Worm (Caenorhabditis elegans) whole organism, L4 larva: ENCODE results near the gene unc-24.

ENCODE experiments used
- F49E8.2 ChIP-seq: sonication (generic microtip); optimal IDR thresholded peaks from 2 replicates; lab custom pipeline; 2016; ENCODE audit warnings: missing compliant biosample characterization, mild to moderate bottlenecking, missing genetic modification characterization, borderline replicate concordance
- Y105C5A.15 ChIP-seq: fragments of 200-800 bp; sonication (Bioruptor generic); IDR thresholded peaks from 2 replicates; pipeline ENCODE4 v1.3.6; 2022; ENCODE audit warnings: missing genetic modification characterization, missing compliant biosample characterization
- Y48G9A.11 ChIP-seq: fragments of 200-800 bp; sonication (Bioruptor generic); IDR thresholded peaks from 2 replicates; pipeline ENCODE4 v1.3.6; 2022; ENCODE audit warnings: missing genetic modification reagents, missing genetic modification characterization, missing compliant biosample characterization
- Y75B8A.6 ChIP-seq: fragments of 200-800 bp; sonication (Bioruptor generic); IDR thresholded peaks from 2 replicates; pipeline ENCODE4 v1.3.6; 2022; ENCODE audit warnings: missing genetic modification reagents, missing genetic modification characterization, missing compliant biosample characterization
- ZK546.5 ChIP-seq, 2 experiments: sonication (generic microtip); optimal IDR thresholded peaks; 2 replicates each; lab custom pipeline; 2017; ENCODE audit warnings: missing biosample characterization in 2 of 2, missing genetic modification characterization in 2 of 2
- aha-1 ChIP-seq: fragments of 150-350 bp; peaks from one replicate; lab custom pipeline; 2014; ENCODE audit warnings: missing biosample characterization, missing genetic modification characterization
- arid-1 ChIP-seq: fragments of 200-800 bp; sonication (Bioruptor generic); conservative IDR thresholded peaks from 2 replicates; pipeline ENCODE4 v1.3.6; 2022; ENCODE audit warnings: missing genetic modification reagents, missing genetic modification characterization, missing compliant biosample characterization
- ceh-28 ChIP-seq: fragments of 150-350 bp; optimal IDR thresholded peaks from 2 replicates; lab custom pipeline; 2014; ENCODE audit warnings: missing biosample characterization, missing genetic modification reagents, missing genetic modification characterization
- ceh-32 ChIP-seq: sonication (generic microtip); optimal IDR thresholded peaks from 2 replicates; lab custom pipeline; 2016; ENCODE audit warnings: mild to moderate bottlenecking, missing genetic modification characterization, missing compliant biosample characterization; ENCODE audit not compliant: poor library complexity
- ceh-82 ChIP-seq: sonication (generic microtip); optimal IDR thresholded peaks from 2 replicates; lab custom pipeline; 2017; ENCODE audit warnings: missing biosample characterization, missing genetic modification characterization
- ces-1 ChIP-seq: fragments of 150-350 bp; sonication (generic microtip); optimal IDR thresholded peaks from 4 replicates; lab custom pipeline; 2014; ENCODE audit warnings: missing biosample characterization, missing genetic modification reagents, missing genetic modification characterization
- ctbp-1 ChIP-seq: fragments of 200-800 bp; sonication (Bioruptor generic); IDR thresholded peaks from 2 replicates; pipeline ENCODE4 v1.3.6; 2022; ENCODE audit warnings: missing genetic modification reagents, missing genetic modification characterization, missing compliant biosample characterization
- daf-16 ChIP-seq, 3 experiments: sonication (generic microtip); optimal IDR thresholded peaks; 2 replicates each; lab custom pipeline; 2016 to 2017; ENCODE audit warnings: missing genetic modification characterization in 3 of 3, missing genetic modification reagents in 3 of 3, mild to moderate bottlenecking in 2 of 3, missing compliant biosample characterization in 2 of 3, missing biosample characterization in 1 of 3, moderate library complexity in 1 of 3
- daf-19 ChIP-seq: fragments of 200-800 bp; sonication (Bioruptor generic); conservative IDR thresholded peaks from 2 replicates; pipeline ENCODE4 v1.3.6; 2022; ENCODE audit warnings: missing genetic modification characterization, missing compliant biosample characterization
- dmd-8 ChIP-seq: fragments of 200-800 bp; sonication (Bioruptor generic); IDR thresholded peaks from 2 replicates; pipeline ENCODE4 v1.3.6; 2022; ENCODE audit warnings: missing genetic modification characterization, missing compliant biosample characterization
- dve-1 ChIP-seq: sonication (generic microtip); optimal IDR thresholded peaks from 2 replicates; lab custom pipeline; 2017; ENCODE audit warnings: antibody characterized with exemption, mild to moderate bottlenecking, missing genetic modification characterization, missing compliant biosample characterization; ENCODE audit not compliant: insufficient read depth
- egl-27 ChIP-seq: sonication (generic microtip); optimal IDR thresholded peaks from 3 replicates; lab custom pipeline; 2017; ENCODE audit warnings: missing biosample characterization, missing genetic modification reagents, missing genetic modification characterization
- fkh-10 ChIP-seq: fragments of 150-350 bp; optimal IDR thresholded peaks from 2 replicates; lab custom pipeline; 2014; ENCODE audit warnings: missing biosample characterization, missing genetic modification reagents, missing genetic modification characterization
- hlh-11 ChIP-seq: fragments of 200-800 bp; sonication (Bioruptor generic); optimal IDR thresholded peaks from 2 replicates; lab custom pipeline; 2018; ENCODE audit warnings: mild to moderate bottlenecking, missing genetic modification characterization, missing compliant biosample characterization
- hlh-30 ChIP-seq: sonication (generic microtip); optimal IDR thresholded peaks from 2 replicates; lab custom pipeline; 2017; ENCODE audit warnings: antibody characterized with exemption, mild to moderate bottlenecking, missing genetic modification characterization, missing compliant biosample characterization; ENCODE audit not compliant: insufficient read depth
- lim-7 ChIP-seq: fragments of 200-800 bp; sonication (Bioruptor generic); IDR thresholded peaks from 2 replicates; pipeline ENCODE4 v1.3.6; 2022; ENCODE audit warnings: missing genetic modification characterization, missing compliant biosample characterization
- lin-1 ChIP-seq: fragments of 200-800 bp; sonication (Bioruptor generic); IDR thresholded peaks from 2 replicates; pipeline ENCODE4 v1.3.6; 2022; ENCODE audit warnings: missing genetic modification reagents, missing genetic modification characterization, missing compliant biosample characterization
- lin-15B ChIP-seq: fragments of 150-350 bp; sonication (generic microtip); optimal IDR thresholded peaks from 3 replicates; lab custom pipeline; 2014; ENCODE audit warnings: missing biosample characterization, missing genetic modification characterization
- lin-39 ChIP-seq: fragments of 150-350 bp; optimal IDR thresholded peaks from 2 replicates; lab custom pipeline; 2014; ENCODE audit warnings: missing biosample characterization, missing genetic modification reagents, missing genetic modification characterization
- lsy-2 ChIP-seq, 2 experiments: fragments of 150-350 bp in 1 of 2; sonication (generic microtip) in 1 of 2; optimal IDR thresholded peaks; 2 replicates each; lab custom pipeline; 2014 to 2017; ENCODE audit warnings: missing biosample characterization in 2 of 2, missing genetic modification characterization in 2 of 2
- madf-9 ChIP-seq: fragments of 200-800 bp; sonication (Bioruptor generic); conservative IDR thresholded peaks from 2 replicates; pipeline ENCODE4 v1.3.6; 2022; ENCODE audit warnings: missing genetic modification reagents, missing genetic modification characterization, missing compliant biosample characterization
- mep-1 ChIP-seq: fragments of 150-350 bp; sonication (generic microtip); optimal IDR thresholded peaks from 3 replicates; lab custom pipeline; 2014; ENCODE audit warnings: missing biosample characterization, missing genetic modification characterization
- nhr-102 ChIP-seq: sonication (generic microtip); optimal IDR thresholded peaks from 2 replicates; lab custom pipeline; 2016; ENCODE audit warnings: mild to moderate bottlenecking, missing genetic modification characterization, moderate library complexity, missing compliant biosample characterization
- nhr-25 ChIP-seq: sonication (generic microtip); optimal IDR thresholded peaks from 2 replicates; lab custom pipeline; 2017; ENCODE audit warnings: missing genetic modification characterization, mild to moderate bottlenecking, missing compliant biosample characterization, antibody characterized with exemption, moderate library complexity, borderline replicate concordance; ENCODE audit not compliant: insufficient read depth
- nhr-28 ChIP-seq: fragments of 150-350 bp; optimal IDR thresholded peaks from 2 replicates; lab custom pipeline; 2014; ENCODE audit warnings: missing biosample characterization, missing genetic modification characterization
- nhr-6 ChIP-seq: fragments of 150-350 bp; optimal IDR thresholded peaks from 2 replicates; lab custom pipeline; 2014; ENCODE audit warnings: missing biosample characterization, missing genetic modification characterization
- nhr-76 ChIP-seq: fragments of 150-350 bp; optimal IDR thresholded peaks from 2 replicates; lab custom pipeline; 2014; ENCODE audit warnings: missing biosample characterization, missing genetic modification characterization
- nhr-77 ChIP-seq: fragments of 150-350 bp; optimal IDR thresholded peaks from 2 replicates; lab custom pipeline; 2014; ENCODE audit warnings: missing biosample characterization, missing genetic modification characterization
- pha-4 ChIP-seq, 2 experiments: fragments of 150-350 bp in 1 of 2; fragments of 200-800 bp in 1 of 2; sonication (Bioruptor generic) in 1 of 2; IDR thresholded peaks in 1 of 2; optimal IDR thresholded peaks in 1 of 2; 2 replicates each; pipeline versions ENCODE4 v1.3.6 to Lab custom; 2014 to 2022; ENCODE audit warnings: missing genetic modification characterization in 2 of 2, missing genetic modification reagents in 2 of 2, missing biosample characterization in 1 of 2, missing compliant biosample characterization in 1 of 2
- php-3 ChIP-seq: fragments of 200-800 bp; sonication (Bioruptor generic); IDR thresholded peaks from 2 replicates; pipeline ENCODE4 v1.3.6; 2022; ENCODE audit warnings: missing genetic modification reagents, missing genetic modification characterization, missing compliant biosample characterization
- pqm-1 ChIP-seq: sonication (generic microtip); optimal IDR thresholded peaks from 2 replicates; lab custom pipeline; 2017; ENCODE audit warnings: missing biosample characterization, missing genetic modification characterization
- sdz-12 ChIP-seq: fragments of 200-800 bp; sonication (Bioruptor generic); optimal IDR thresholded peaks from 2 replicates; lab custom pipeline; 2018; ENCODE audit warnings: mild to moderate bottlenecking, missing genetic modification characterization, missing compliant biosample characterization
- skn-1 ChIP-seq: fragments of 150-350 bp; optimal IDR thresholded peaks from 2 replicates; lab custom pipeline; 2014; ENCODE audit warnings: missing biosample characterization, missing genetic modification characterization
- tag-97 ChIP-seq: fragments of 200-800 bp; sonication (Bioruptor generic); IDR thresholded peaks from 2 replicates; pipeline ENCODE4 v1.3.6; 2022; ENCODE audit warnings: missing genetic modification characterization, missing compliant biosample characterization
- tra-1 ChIP-seq: fragments of 200-800 bp; sonication (Bioruptor generic); IDR thresholded peaks from 2 replicates; pipeline ENCODE4 v1.3.6; 2022; ENCODE audit warnings: missing genetic modification reagents, missing genetic modification characterization, missing compliant biosample characterization
- unc-39 ChIP-seq: sonication (generic microtip); optimal IDR thresholded peaks from 2 replicates; lab custom pipeline; 2017; ENCODE audit warnings: missing biosample characterization, missing genetic modification characterization
- unc-62 ChIP-seq, 3 experiments: fragments of 150-350 bp in 1 of 3; sonication (generic microtip); optimal IDR thresholded peaks in 2 of 3; peaks in 1 of 3; 1 replicate in 1 of 3; 2 replicates in 2 of 3; lab custom pipeline; 2014 to 2017; ENCODE audit warnings: missing biosample characterization in 3 of 3, missing genetic modification characterization in 3 of 3, missing genetic modification reagents in 3 of 3, missing genotype in 1 of 3
- zfp-2 ChIP-seq: sonication (generic microtip); optimal IDR thresholded peaks from 2 replicates; lab custom pipeline; 2016; ENCODE audit warnings: mild to moderate bottlenecking, missing genetic modification characterization, missing compliant biosample characterization
- zip-2 ChIP-seq: fragments of 150-350 bp; optimal IDR thresholded peaks from 2 replicates; lab custom pipeline; 2014; ENCODE audit warnings: missing biosample characterization, missing genetic modification characterization

The unc-24 gene

ce11 chrIV:8026361-8026760, 46.7 kb downstream of the unc-24 start (continued):
- TF ChIP-seq Y75B8A.6 (GFP tag; lab: Robert Waterston, UW): no peak
- TF ChIP-seq dve-1 (tag; lab: Kevin White, UChicago): peak; percentile 75
- no peak for TF ChIP-seq egl-27
- TF ChIP-seq ceh-32 (tag; lab: Kevin White, UChicago): no peak
- no peak for TF ChIP-seq unc-62 (GFP tag; optimal IDR thresholded peaks at IDR 0.05 in 1 of 2; lab: Kevin White, UChicago)
- TF ChIP-seq unc-62 (tag; optimal IDR thresholded peaks at IDR 0.05; lab: Kevin White, UChicago): no peak
- peak in 1 of 2 experiments; percentile 29 for TF ChIP-seq lsy-2 (tag; optimal IDR thresholded peaks at IDR 0.05; lab: Kevin White, UChicago)
- TF ChIP-seq nhr-25 (tag; lab: Kevin White, UChicago): no peak
- peak; percentile 1 for TF ChIP-seq nhr-77 (tag; lab: Kevin White, UChicago)
- TF ChIP-seq lin-1 (GFP tag; lab: Robert Waterston, UW): 0 out of 2 replicates have a peak, but pooled peaks have one; percentile 41
- no peak for TF ChIP-seq ctbp-1 (GFP tag; lab: Robert Waterston, UW)
- TF ChIP-seq tra-1 (GFP tag; lab: Robert Waterston, UW): 0 out of 2 replicates have a peak, but pooled peaks have one; percentile 21
- no peak for TF ChIP-seq hlh-30 (tag; lab: Kevin White, UChicago)
- TF ChIP-seq sdz-12 (GFP tag; lab: Kevin White, UChicago): no peak
- TF ChIP-seq nhr-28: peak; percentile 41
- no peak for TF ChIP-seq ceh-28 (tag; lab: Kevin White, UChicago)
- TF ChIP-seq daf-16 (GFP tag; optimal IDR thresholded peaks at IDR 0.05; lab: Kevin White, UChicago): no peak
- TF ChIP-seq daf-16 (tag; optimal IDR thresholded peaks at IDR 0.05; lab: Kevin White, UChicago): peak; percentile 61
- TF ChIP-seq fkh-10 (GFP tag; lab: Kevin White, UChicago): no peak
- TF ChIP-seq pha-4 (GFP tag; IDR thresholded peaks at IDR 0.05; lab: Robert Waterston, UW): no peak
- TF ChIP-seq pha-4 (tag; optimal IDR thresholded peaks at IDR 0.05; lab: Kevin White, UChicago): no peak
- no peak for TF ChIP-seq ces-1
- TF ChIP-seq dmd-8: no peak
- TF ChIP-seq pqm-1 (tag; lab: Kevin White, UChicago): peak; percentile 79
- TF ChIP-seq Y48G9A.11 (GFP tag; lab: Robert Waterston, UW): no peak
- TF ChIP-seq zip-2 (tag; lab: Kevin White, UChicago): no peak
- TF ChIP-seq madf-9: no peak
- no peak for TF ChIP-seq Y105C5A.15
- TF ChIP-seq nhr-102 (tag; lab: Kevin White, UChicago): peak; percentile 30
- TF ChIP-seq, all 104 proteins: peak for 21

DNA sequence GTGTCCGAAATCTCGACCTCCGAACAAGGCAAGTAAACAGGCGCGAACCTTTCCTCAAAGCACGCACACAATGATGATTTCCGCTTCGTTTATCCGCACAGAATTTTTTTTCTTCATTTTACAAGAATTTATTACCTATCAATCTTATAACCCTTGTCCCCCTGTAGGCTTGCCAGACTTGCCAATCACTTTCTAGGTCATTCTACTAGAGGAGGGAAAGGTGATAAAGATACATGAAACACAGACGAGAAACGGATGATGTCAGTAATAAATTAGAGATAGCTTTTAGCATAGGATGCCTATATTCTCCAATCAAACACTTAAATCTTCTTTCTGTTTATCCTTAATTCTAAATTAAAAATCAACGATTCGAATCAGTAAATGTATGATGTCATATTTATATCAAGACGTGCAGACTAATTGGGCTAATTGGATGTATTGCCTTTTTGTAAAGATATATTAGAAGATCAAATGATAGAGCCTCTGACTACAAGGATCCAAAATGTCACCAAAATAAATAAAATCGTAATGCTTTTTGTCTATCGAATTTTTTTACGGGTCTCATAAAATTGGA, 47.7 kb downstream of the unc-24 start:
- TF ChIP-seq nhr-28 (peak; percentile 40), mep-1 (tag; lab: Kevin White, UChicago) (no peak), unc-62 (GFP tag; optimal IDR thresholded peaks at IDR 0.05 in 1 of 2; lab: Kevin White, UChicago) (peak in 1 of 2 experiments; percentile 96), unc-62 (tag; optimal IDR thresholded peaks at IDR 0.05; lab: Kevin White, UChicago) (no peak), aha-1 (tag; lab: Kevin White, UChicago) (peak; percentile 19), nhr-25 (tag; lab: Kevin White, UChicago) (peak; percentile 33)
- TF ChIP-seq, all 104 proteins: peak for 4

DNA sequence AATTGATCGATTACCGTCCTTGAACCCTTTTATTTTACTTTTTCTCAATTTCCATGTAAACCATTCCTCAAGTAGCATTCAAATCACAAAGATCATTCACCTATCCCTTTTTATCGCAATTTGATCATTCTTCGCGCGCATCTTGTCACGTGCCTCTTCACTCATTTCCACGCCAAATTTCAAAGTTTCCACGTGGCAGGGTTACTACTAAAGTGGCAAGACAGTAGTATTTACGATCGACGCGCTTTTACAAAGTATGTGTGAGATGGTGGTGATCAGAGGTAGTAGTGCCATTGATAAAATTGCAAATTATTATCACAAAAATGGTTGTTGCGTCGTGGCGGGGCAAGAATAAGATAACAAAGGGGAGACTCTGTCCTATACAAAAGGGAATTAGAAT, 48.7 kb downstream of the unc-24 start:
- TF ChIP-seq Y75B8A.6 (GFP tag; lab: Robert Waterston, UW): no peak
- TF ChIP-seq daf-19: no peak
- TF ChIP-seq lim-7 (GFP tag; lab: Robert Waterston, UW): no peak
- no peak for TF ChIP-seq skn-1
- no peak for TF ChIP-seq F49E8.2
- no peak for TF ChIP-seq arid-1 (GFP tag; lab: Robert Waterston, UW)
- TF ChIP-seq zfp-2: no peak
- no peak for TF ChIP-seq tag-97 (GFP tag; lab: Robert Waterston, UW)
- no peak for TF ChIP-seq ceh-82 (tag; lab: Kevin White, UChicago)
- TF ChIP-seq lin-39 (tag; lab: Kevin White, UChicago): no peak
- no peak for TF ChIP-seq daf-16 (GFP tag; optimal IDR thresholded peaks at IDR 0.05; lab: Kevin White, UChicago)
- TF ChIP-seq daf-16 (tag; optimal IDR thresholded peaks at IDR 0.05; lab: Kevin White, UChicago): no peak
- TF ChIP-seq unc-39: no peak
- no peak for TF ChIP-seq php-3 (GFP tag; lab: Robert Waterston, UW)
- TF ChIP-seq ces-1: no peak
- peak; percentile 83 for TF ChIP-seq hlh-11
- peak; percentile 70 for TF ChIP-seq mep-1 (tag; lab: Kevin White, UChicago)
- TF ChIP-seq nhr-102 (tag; lab: Kevin White, UChicago): peak; percentile 19
- no peak for TF ChIP-seq Y105C5A.15
- no peak for TF ChIP-seq nhr-76 (tag; lab: Kevin White, UChicago)
- peak; percentile 20 for TF ChIP-seq nhr-25 (tag; lab: Kevin White, UChicago)
- no peak for TF ChIP-seq nhr-6 (tag; lab: Kevin White, UChicago)
- no peak for TF ChIP-seq lin-15B (tag; lab: Kevin White, UChicago)
- TF ChIP-seq ZK546.5 (tag; optimal IDR thresholded peaks at IDR 0.05; lab: Kevin White, UChicago): no peak
